Fruit fly (Drosophila melanogaster) whole organism, pupa: ENCODE results near the gene Polr2D.

Experiments used
- CG10348 ChIP-seq: fragments of 200-800 bp; sonication (Bioruptor generic); IDR thresholded peaks from 2 replicates; pipeline ENCODE4 v1.3.6; 2022; ENCODE audit warnings: missing biosample characterization, missing genetic modification characterization
- CG13204 ChIP-seq: fragments of 200-800 bp; sonication (Bioruptor generic); optimal IDR thresholded peaks from 2 replicates; lab custom pipeline; 2018; ENCODE audit warnings: missing biosample characterization, mild to moderate bottlenecking, missing genetic modification characterization, moderate library complexity
- CG17806 ChIP-seq: fragments of 200-800 bp; sonication (Bioruptor generic); optimal IDR thresholded peaks from 2 replicates; lab custom pipeline; 2018; ENCODE audit warnings: missing biosample characterization, mild to moderate bottlenecking, missing genetic modification characterization, moderate library complexity
- Pif1A ChIP-seq: fragments of 200-800 bp; sonication (Bioruptor generic); optimal IDR thresholded peaks from 3 replicates; lab custom pipeline; 2016; ENCODE audit warnings: missing biosample characterization, missing genetic modification characterization

dm6 chr3R:18280133-18280532 lies 24.8 kb upstream of the Polr2D start:
- TF ChIP-seq CG10348 (GFP tag; lab: Robert Waterston, UW) (no peak), Pif1A (GFP tag; lab: Kevin White, UChicago) (no peak), CG13204 (no peak), CG17806 (tag; lab: Kevin White, UChicago) (no peak)
